Fruit fly (Drosophila melanogaster) whole organism, embryonic: ENCODE results near the gene CG6724.

Experiments used
- Ada2b ChIP-seq: fragments of 200-800 bp; sonication (Bioruptor generic); IDR thresholded peaks from 2 replicates; pipeline ENCODE4 v1.3.6; 2022; ENCODE audit warnings: missing biosample characterization, missing genetic modification characterization
- Adf1 ChIP-seq: fragments of 200-800 bp; sonication (Bioruptor generic); IDR thresholded peaks from 2 replicates; pipeline ENCODE4 v1.3.6; 2022; ENCODE audit warnings: missing biosample characterization, missing genetic modification characterization
- Atf-2 ChIP-seq: fragments of 200-800 bp; sonication (Bioruptor generic); optimal IDR thresholded peaks from 2 replicates; lab custom pipeline; 2016; ENCODE audit warnings: missing biosample characterization, missing genetic modification characterization
- B-H1 ChIP-seq: fragments of 200-800 bp; sonication (Bioruptor generic); IDR thresholded peaks from 3 replicates; pipeline ENCODE4 v1.3.6; 2022; ENCODE audit warnings: missing biosample characterization, missing genetic modification characterization
- Bdp1 ChIP-seq: fragments of 200-800 bp; sonication (Bioruptor generic); optimal IDR thresholded peaks from 3 replicates; lab custom pipeline; 2016; ENCODE audit warnings: missing biosample characterization, missing genetic modification characterization
- BtbVII ChIP-seq: fragments of 200-800 bp; sonication (Bioruptor generic); optimal IDR thresholded peaks from 3 replicates; lab custom pipeline; 2017; ENCODE audit warnings: missing biosample characterization, mild to moderate bottlenecking, missing genetic modification characterization
- CG12236 ChIP-seq: fragments of 200-800 bp; sonication (Bioruptor generic); optimal IDR thresholded peaks from 2 replicates; lab custom pipeline; 2016; ENCODE audit warnings: missing biosample characterization, missing genetic modification characterization
- CG12391 ChIP-seq: fragments of 200-800 bp; sonication (Bioruptor generic); optimal IDR thresholded peaks from 3 replicates; lab custom pipeline; 2018; ENCODE audit warnings: missing biosample characterization, mild to moderate bottlenecking, missing genetic modification characterization, moderate library complexity
- CG12942 ChIP-seq: fragments of 200-800 bp; sonication (Bioruptor generic); optimal IDR thresholded peaks from 3 replicates; lab custom pipeline; 2016; ENCODE audit warnings: missing biosample characterization, missing genetic modification characterization
- CG14860 ChIP-seq: fragments of 200-800 bp; sonication (Bioruptor generic); IDR thresholded peaks from 3 replicates; pipeline ENCODE4 v1.3.6; 2022; ENCODE audit warnings: missing biosample characterization, missing genetic modification characterization; ENCODE audit not compliant: partially characterized antibody
- CG17568 ChIP-seq: fragments of 200-800 bp; sonication (Bioruptor generic); optimal IDR thresholded peaks from 2 replicates; lab custom pipeline; 2018; ENCODE audit warnings: missing biosample characterization, mild to moderate bottlenecking, missing genetic modification characterization, moderate library complexity
- CG1792 ChIP-seq: fragments of 200-800 bp; sonication (Bioruptor generic); optimal IDR thresholded peaks from 2 replicates; lab custom pipeline; 2016; ENCODE audit warnings: missing biosample characterization, missing genetic modification characterization
- CG2678 ChIP-seq: fragments of 200-800 bp; sonication (Bioruptor generic); optimal IDR thresholded peaks from 3 replicates; lab custom pipeline; 2019; ENCODE audit warnings: missing biosample characterization, mild to moderate bottlenecking, missing genetic modification characterization, moderate library complexity
- CG32532 ChIP-seq: fragments of 200-800 bp; sonication (Bioruptor generic); IDR thresholded peaks from 2 replicates; pipeline ENCODE4 v1.3.6; 2022; ENCODE audit warnings: missing biosample characterization, missing genetic modification characterization
- CG3838 ChIP-seq: fragments of 200-800 bp; sonication (Bioruptor generic); optimal IDR thresholded peaks from 3 replicates; lab custom pipeline; 2016; ENCODE audit warnings: missing biosample characterization, missing genetic modification characterization
- CG6854 ChIP-seq: fragments of 200-800 bp; sonication (Bioruptor generic); optimal IDR thresholded peaks from 3 replicates; lab custom pipeline; 2017; ENCODE audit warnings: missing biosample characterization, mild to moderate bottlenecking, missing genetic modification characterization
- CG8359 ChIP-seq: fragments of 200-800 bp; sonication (Bioruptor generic); optimal IDR thresholded peaks from 2 replicates; lab custom pipeline; 2017; ENCODE audit warnings: missing biosample characterization, mild to moderate bottlenecking, missing genetic modification characterization, borderline replicate concordance
- CG8924 ChIP-seq: fragments of 200-800 bp; optimal IDR thresholded peaks from 3 replicates; lab custom pipeline; 2019; ENCODE audit warnings: missing biosample characterization, mild to moderate bottlenecking, missing genetic modification characterization, moderate library complexity
- CG9215 ChIP-seq: fragments of 200-800 bp; sonication (Bioruptor generic); IDR thresholded peaks from 2 replicates; pipeline ENCODE4 v1.3.6; 2022; ENCODE audit warnings: missing biosample characterization, missing genetic modification characterization
- Dll ChIP-seq: fragments of 200-800 bp; sonication (Bioruptor generic); IDR thresholded peaks from 4 replicates; pipeline ENCODE4 v1.3.6; 2022; ENCODE audit warnings: missing biosample characterization, missing genetic modification characterization; ENCODE audit not compliant: partially characterized antibody
- E2f1 ChIP-seq: fragments of 200-800 bp; sonication (Bioruptor generic); IDR thresholded peaks from 2 replicates; pipeline ENCODE4 v1.3.6; 2022; ENCODE audit warnings: missing biosample characterization, missing genetic modification characterization
- Jarid2 ChIP-seq: fragments of 200-800 bp; sonication (Bioruptor generic); optimal IDR thresholded peaks from 3 replicates; lab custom pipeline; 2017; ENCODE audit warnings: mild to moderate bottlenecking, missing biosample characterization, missing genetic modification reagents, missing genetic modification characterization
- Lhr ChIP-seq: fragments of 200-800 bp; sonication (Bioruptor generic); optimal IDR thresholded peaks from 3 replicates; lab custom pipeline; 2017; ENCODE audit warnings: mild to moderate bottlenecking, missing biosample characterization, missing genetic modification reagents, missing genetic modification characterization
- NFAT ChIP-seq: fragments of 200-800 bp; sonication (Bioruptor generic); IDR thresholded peaks from 2 replicates; pipeline ENCODE4 v1.3.6; 2022; ENCODE audit warnings: missing biosample characterization, missing genetic modification characterization
- Ravus ChIP-seq: fragments of 200-800 bp; sonication (Bioruptor generic); IDR thresholded peaks from 2 replicates; pipeline ENCODE4 v1.3.6; 2022; ENCODE audit warnings: missing biosample characterization, missing genetic modification characterization
- Rx ChIP-seq: fragments of 200-800 bp; sonication (Bioruptor generic); IDR thresholded peaks from 2 replicates; pipeline ENCODE4 v1.3.6; 2022; ENCODE audit warnings: missing biosample characterization, missing genetic modification characterization
- TFAM ChIP-seq: fragments of 200-800 bp; sonication (Bioruptor generic); optimal IDR thresholded peaks from 2 replicates; lab custom pipeline; 2017; ENCODE audit warnings: missing biosample characterization, missing genetic modification characterization, inconsistent platforms
- ac ChIP-seq: fragments of 200-800 bp; sonication (Bioruptor generic); optimal IDR thresholded peaks from 3 replicates; lab custom pipeline; 2017; ENCODE audit warnings: missing biosample characterization, mild to moderate bottlenecking, missing genetic modification characterization
- az2 ChIP-seq: fragments of 200-800 bp; sonication (Bioruptor generic); optimal IDR thresholded peaks from 3 replicates; lab custom pipeline; 2016; ENCODE audit warnings: missing biosample characterization, missing genetic modification characterization
- exex ChIP-seq: fragments of 200-800 bp; sonication (Bioruptor generic); optimal IDR thresholded peaks from 4 replicates; lab custom pipeline; 2018; ENCODE audit warnings: missing biosample characterization, mild to moderate bottlenecking, missing genetic modification characterization, moderate library complexity
- fd102C ChIP-seq: fragments of 200-800 bp; sonication (Bioruptor generic); optimal IDR thresholded peaks from 2 replicates; lab custom pipeline; 2018; ENCODE audit warnings: missing biosample characterization, mild to moderate bottlenecking, missing genetic modification characterization, moderate library complexity
- fd64A ChIP-seq: fragments of 200-800 bp; sonication (Bioruptor generic); optimal IDR thresholded peaks from 3 replicates; lab custom pipeline; 2018; ENCODE audit warnings: missing biosample characterization, mild to moderate bottlenecking, missing genetic modification characterization
- fu2 ChIP-seq: fragments of 200-800 bp; sonication (Bioruptor generic); optimal IDR thresholded peaks from 2 replicates; lab custom pipeline; 2016; ENCODE audit warnings: missing biosample characterization, missing genetic modification characterization
- gcm2 ChIP-seq: fragments of 200-800 bp; sonication (Bioruptor generic); optimal IDR thresholded peaks from 2 replicates; lab custom pipeline; 2016; ENCODE audit warnings: missing biosample characterization, missing genetic modification characterization
- lmd ChIP-seq: fragments of 200-800 bp; sonication (Bioruptor generic); IDR thresholded peaks from 2 replicates; pipeline ENCODE4 v1.3.6; 2022; ENCODE audit warnings: missing biosample characterization, missing genetic modification characterization
- mam ChIP-seq: fragments of 200-800 bp; sonication (Bioruptor generic); optimal IDR thresholded peaks from 3 replicates; lab custom pipeline; 2016; ENCODE audit warnings: missing biosample characterization, missing genetic modification characterization
- mld ChIP-seq: fragments of 200-800 bp; sonication (Bioruptor generic); IDR thresholded peaks from 3 replicates; pipeline ENCODE4 v1.3.6; 2022; ENCODE audit warnings: missing biosample characterization, missing genetic modification characterization; ENCODE audit not compliant: partially characterized antibody
- peb ChIP-seq: fragments of 200-800 bp; sonication (Bioruptor generic); IDR thresholded peaks from 2 replicates; pipeline ENCODE4 v1.3.6; 2022; ENCODE audit warnings: missing biosample characterization, missing genetic modification characterization
- pum ChIP-seq: fragments of 200-800 bp; sonication (Bioruptor generic); optimal IDR thresholded peaks from 2 replicates; lab custom pipeline; 2016; ENCODE audit warnings: missing biosample characterization, missing genetic modification characterization
- pzg ChIP-seq: fragments of 200-800 bp; sonication (Bioruptor generic); optimal IDR thresholded peaks from 3 replicates; lab custom pipeline; 2018; ENCODE audit warnings: missing biosample characterization, mild to moderate bottlenecking, missing genetic modification characterization, moderate library complexity
- salm ChIP-seq: fragments of 200-800 bp; sonication (Bioruptor generic); optimal IDR thresholded peaks from 2 replicates; lab custom pipeline; 2018; ENCODE audit warnings: missing biosample characterization, mild to moderate bottlenecking, missing genetic modification characterization
- sens ChIP-seq: fragments of 200-800 bp; sonication (Bioruptor generic); peaks from one replicate; lab custom pipeline; 2016; ENCODE audit warnings: missing biosample characterization, missing genetic modification characterization
- sna ChIP-seq: fragments of 200-800 bp; sonication (Bioruptor generic); IDR thresholded peaks from 2 replicates; pipeline ENCODE4 v1.3.6; 2022; ENCODE audit warnings: missing biosample characterization, missing genetic modification characterization; ENCODE audit not compliant: partially characterized antibody
- trem ChIP-seq: fragments of 200-800 bp; optimal IDR thresholded peaks from 3 replicates; lab custom pipeline; 2019; ENCODE audit warnings: missing biosample characterization, mild to moderate bottlenecking, missing genetic modification characterization, moderate library complexity
- twi ChIP-seq: fragments of 200-800 bp; optimal IDR thresholded peaks from 2 replicates; lab custom pipeline; 2019; ENCODE audit warnings: missing biosample characterization, mild to moderate bottlenecking, missing genetic modification characterization, moderate library complexity
- unpg ChIP-seq: fragments of 200-800 bp; sonication (Bioruptor generic); optimal IDR thresholded peaks from 3 replicates; lab custom pipeline; 2018; ENCODE audit warnings: missing biosample characterization, mild to moderate bottlenecking, missing genetic modification characterization, moderate library complexity
- vfl ChIP-seq: fragments of 200-800 bp; sonication (Bioruptor generic); optimal IDR thresholded peaks from 2 replicates; lab custom pipeline; 2016; ENCODE audit warnings: missing biosample characterization, missing genetic modification characterization
- zen ChIP-seq: fragments of 200-800 bp; sonication (Bioruptor generic); optimal IDR thresholded peaks from 3 replicates; lab custom pipeline; 2018; ENCODE audit warnings: missing biosample characterization, mild to moderate bottlenecking, missing genetic modification characterization, moderate library complexity
- zen2 ChIP-seq: fragments of 200-800 bp; sonication (Bioruptor generic); IDR thresholded peaks from 3 replicates; pipeline ENCODE4 v1.3.6; 2022; ENCODE audit warnings: missing biosample characterization, missing genetic modification characterization; ENCODE audit not compliant: partially characterized antibody

The CG6724 gene

DNA sequence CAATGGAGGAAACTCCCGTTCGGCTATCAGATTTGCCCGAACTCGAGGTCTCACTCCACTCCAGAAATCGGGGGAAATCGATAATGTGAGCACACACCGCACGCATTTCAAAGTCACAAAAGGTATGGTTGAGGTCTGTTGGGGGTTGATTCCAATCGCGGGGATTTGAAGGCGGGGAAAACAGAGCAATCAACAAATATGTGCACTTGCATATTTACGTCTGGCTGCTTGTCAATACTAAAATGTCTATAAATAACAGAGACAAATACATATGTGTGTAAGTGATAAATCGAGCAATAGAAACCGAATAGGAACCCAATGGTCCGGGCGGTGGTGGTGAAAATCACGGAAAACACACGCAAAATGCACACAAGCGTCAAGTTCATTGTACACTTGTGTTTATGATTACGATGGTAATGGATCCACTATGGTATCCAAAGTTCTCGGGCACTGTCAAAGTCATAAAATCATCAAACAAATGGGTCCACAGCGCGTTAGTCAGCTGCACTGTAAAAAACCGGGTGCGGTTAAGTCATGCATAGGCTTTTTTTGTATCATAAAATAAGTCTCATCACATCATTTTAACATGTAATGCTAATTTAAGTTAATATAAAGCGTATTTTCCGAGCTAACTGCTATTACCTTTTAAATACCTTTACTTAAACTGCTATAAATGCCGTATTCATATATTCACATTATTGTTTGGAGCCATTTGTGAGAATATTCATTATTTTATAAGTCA, 17.7 kb downstream of the CG6724 start (continued):
- TF ChIP-seq CG14860 (GFP tag; lab: Robert Waterston, UW) (no peak), Ravus (GFP tag; lab: Robert Waterston, UW) (no peak), BtbVII (GFP tag; lab: Kevin White, UChicago) (peak; percentile 83), mam (GFP tag; lab: Kevin White, UChicago) (peak; percentile 38), ac (GFP tag; lab: Kevin White, UChicago) (peak; percentile 95), az2 (GFP tag; lab: Kevin White, UChicago) (peak; percentile 49), CG9215 (GFP tag; lab: Robert Waterston, UW) (no peak), sna (GFP tag; lab: Robert Waterston, UW) (no peak), lmd (GFP tag; lab: Robert Waterston, UW) (peak; percentile 28), Jarid2 (GFP tag; lab: Kevin White, UChicago) (peak; percentile 76), fu2 (peak; percentile 60), Lhr (GFP tag; lab: Kevin White, UChicago) (peak; percentile 95), CG8359 (GFP tag; lab: Kevin White, UChicago) (peak; percentile 90), CG12942 (GFP tag; lab: Kevin White, UChicago) (peak; percentile 87), twi (tag; lab: Kevin White, UChicago) (peak; percentile 95), fd64A (peak; percentile 98), Adf1 (GFP tag; lab: Robert Waterston, UW) (no peak), pum (GFP tag; lab: Kevin White, UChicago) (peak; percentile 82), fd102C (peak; percentile 91), Bdp1 (GFP tag; lab: Kevin White, UChicago) (peak; percentile 88), Dll (GFP tag; lab: Robert Waterston, UW) (no peak), unpg (GFP tag; lab: Kevin White, UChicago) (peak; percentile 84), Atf-2 (peak; percentile 87), Rx (peak; percentile 73), Ada2b (GFP tag; lab: Robert Waterston, UW) (peak; percentile 69; the same call in 1 of the 2 replicates), zen (tag; lab: Kevin White, UChicago) (peak; percentile 70), CG12391 (tag; lab: Kevin White, UChicago) (peak; percentile 70), CG17568 (peak; percentile 87), CG12236 (GFP tag; lab: Kevin White, UChicago) (peak; percentile 96), gcm2 (GFP tag; lab: Kevin White, UChicago) (peak; percentile 67), salm (tag; lab: Kevin White, UChicago) (peak; percentile 82), NFAT (GFP tag; lab: Robert Waterston, UW) (no peak), mld (GFP tag; lab: Robert Waterston, UW) (no peak), E2f1 (GFP tag; lab: Robert Waterston, UW) (peak; percentile 65; the same call in 1 of the 2 replicates), CG1792 (GFP tag; lab: Kevin White, UChicago) (peak; percentile 97), CG32532 (GFP tag; lab: Robert Waterston, UW) (peak; percentile 19; the same call in 1 of the 2 replicates), B-H1 (GFP tag; lab: Robert Waterston, UW) (peak; percentile 55; the same call in 2 of the 3 replicates), CG3838 (GFP tag; lab: Kevin White, UChicago) (peak; percentile 85), CG8924 (tag; lab: Kevin White, UChicago) (peak; percentile 72), exex (tag; lab: Kevin White, UChicago) (peak; percentile 60), CG6854 (GFP tag; lab: Kevin White, UChicago) (peak; percentile 75), TFAM (GFP tag; lab: Kevin White, UChicago) (peak; percentile 80), peb (GFP tag; lab: Robert Waterston, UW) (peak; percentile 77), vfl (no peak), CG2678 (tag; lab: Kevin White, UChicago) (peak; percentile 88), zen2 (GFP tag; lab: Robert Waterston, UW) (no peak), pzg (GFP tag; lab: Kevin White, UChicago) (no peak), sens (GFP tag; lab: Kevin White, UChicago) (peak; percentile 99), trem (peak; percentile 62)
